Fruit fly (Drosophila melanogaster) whole organism, embryonic: ENCODE data around the gene CG32647.

ENCODE experiments used
- Antp ChIP-seq: fragments of 200-800 bp; sonication (Bioruptor generic); optimal IDR thresholded peaks from 3 replicates; lab custom pipeline; 2016; ENCODE audit warnings: missing biosample characterization, missing genetic modification characterization
- Bgb ChIP-seq: fragments of 200-800 bp; sonication (Bioruptor generic); IDR thresholded peaks from 2 replicates; pipeline ENCODE4 v1.3.6; 2022; ENCODE audit warnings: missing biosample characterization, missing genetic modification characterization; ENCODE audit not compliant: partially characterized antibody
- CG12942 ChIP-seq: fragments of 200-800 bp; sonication (Bioruptor generic); optimal IDR thresholded peaks from 3 replicates; lab custom pipeline; 2016; ENCODE audit warnings: missing biosample characterization, missing genetic modification characterization
- CG14710 ChIP-seq: fragments of 200-800 bp; sonication (Bioruptor generic); optimal IDR thresholded peaks from 3 replicates; lab custom pipeline; 2019; ENCODE audit warnings: missing biosample characterization, mild to moderate bottlenecking, missing genetic modification characterization, moderate library complexity
- CG14860 ChIP-seq: fragments of 200-800 bp; sonication (Bioruptor generic); IDR thresholded peaks from 3 replicates; pipeline ENCODE4 v1.3.6; 2022; ENCODE audit warnings: missing biosample characterization, missing genetic modification characterization; ENCODE audit not compliant: partially characterized antibody
- CG18011 ChIP-seq: fragments of 200-800 bp; sonication (Bioruptor generic); optimal IDR thresholded peaks from 2 replicates; lab custom pipeline; 2017; ENCODE audit warnings: missing biosample characterization, missing genetic modification characterization, mild to moderate bottlenecking, moderate library complexity, missing genotype
- CG30403 ChIP-seq: fragments of 200-800 bp; sonication (Bioruptor generic); optimal IDR thresholded peaks from 3 replicates; lab custom pipeline; 2016; ENCODE audit warnings: missing biosample characterization, missing genetic modification characterization
- CG32532 ChIP-seq: fragments of 200-800 bp; sonication (Bioruptor generic); IDR thresholded peaks from 2 replicates; pipeline ENCODE4 v1.3.6; 2022; ENCODE audit warnings: missing biosample characterization, missing genetic modification characterization
- CG3995 ChIP-seq: fragments of 200-800 bp; sonication (Bioruptor generic); optimal IDR thresholded peaks from 3 replicates; lab custom pipeline; 2016; ENCODE audit warnings: missing biosample characterization, missing genetic modification characterization
- CG6683 ChIP-seq: fragments of 200-800 bp; sonication (Bioruptor generic); optimal IDR thresholded peaks from 2 replicates; lab custom pipeline; 2017; ENCODE audit warnings: missing biosample characterization, mild to moderate bottlenecking, missing genetic modification characterization, missing genetic modification reagents
- CG7963 ChIP-seq: fragments of 200-800 bp; sonication (Bioruptor generic); IDR thresholded peaks from 3 replicates; pipeline ENCODE4 v1.3.6; 2022; ENCODE audit warnings: missing biosample characterization, missing genetic modification characterization; ENCODE audit not compliant: partially characterized antibody
- CG8089 ChIP-seq: fragments of 200-800 bp; sonication (Bioruptor generic); optimal IDR thresholded peaks from 3 replicates; lab custom pipeline; 2016; ENCODE audit warnings: missing biosample characterization, missing genetic modification characterization
- CG8290 ChIP-seq, 3 experiments: fragments of 200-800 bp; sonication (Bioruptor generic); optimal IDR thresholded peaks; 2 replicates each; lab custom pipeline; 2016 to 2019; ENCODE audit warnings: missing biosample characterization in 3 of 3, missing genetic modification characterization in 3 of 3, mild to moderate bottlenecking in 2 of 3, moderate library complexity in 1 of 3
- CG9215 ChIP-seq: fragments of 200-800 bp; sonication (Bioruptor generic); IDR thresholded peaks from 2 replicates; pipeline ENCODE4 v1.3.6; 2022; ENCODE audit warnings: missing biosample characterization, missing genetic modification characterization
- CG9609 ChIP-seq: fragments of 200-800 bp; sonication (Bioruptor generic); optimal IDR thresholded peaks from 3 replicates; lab custom pipeline; 2016; ENCODE audit warnings: missing biosample characterization, missing genetic modification characterization
- D ChIP-seq, 2 experiments: fragments of 200-800 bp in 1 of 2; fragments of >200 bp in 1 of 2; sonication (Bioruptor generic) in 1 of 2; optimal IDR thresholded peaks; 2 replicates in 1 of 2; 3 replicates in 1 of 2; lab custom pipeline; 2017; ENCODE audit warnings: mild to moderate bottlenecking in 1 of 2, missing biosample characterization in 1 of 2, missing genetic modification characterization in 1 of 2, missing genetic modification reagents in 1 of 2
- D19B ChIP-seq: fragments of 200-800 bp; sonication (Bioruptor generic); optimal IDR thresholded peaks from 2 replicates; lab custom pipeline; 2017; ENCODE audit warnings: missing biosample characterization, mild to moderate bottlenecking, missing genetic modification characterization
- Dp ChIP-seq: fragments of 200-800 bp; sonication (Bioruptor generic); optimal IDR thresholded peaks from 2 replicates; lab custom pipeline; 2018; ENCODE audit warnings: missing biosample characterization, mild to moderate bottlenecking, missing genetic modification characterization, moderate library complexity
- Dref ChIP-seq: fragments of 200-800 bp; sonication (Bioruptor generic); IDR thresholded peaks from 2 replicates; pipeline ENCODE4 v1.3.6; 2022; ENCODE audit warnings: missing biosample characterization, missing genetic modification characterization
- E2f1 ChIP-seq: fragments of 200-800 bp; sonication (Bioruptor generic); IDR thresholded peaks from 2 replicates; pipeline ENCODE4 v1.3.6; 2022; ENCODE audit warnings: missing biosample characterization, missing genetic modification characterization
- E2f2 ChIP-seq: fragments of 200-800 bp; sonication (Bioruptor generic); IDR thresholded peaks from 2 replicates; pipeline ENCODE4 v1.3.6; 2022; ENCODE audit warnings: missing biosample characterization, missing genetic modification characterization
- ERR ChIP-seq: fragments of 200-800 bp; sonication (Bioruptor generic); optimal IDR thresholded peaks from 2 replicates; lab custom pipeline; 2016; ENCODE audit warnings: missing biosample characterization, missing genetic modification characterization
- Ets65A ChIP-seq: fragments of 200-800 bp; sonication (Bioruptor generic); peaks from one replicate; lab custom pipeline; 2016; ENCODE audit warnings: missing biosample characterization, missing genetic modification characterization
- Fer3 ChIP-seq: fragments of 200-800 bp; sonication (Bioruptor generic); optimal IDR thresholded peaks from 2 replicates; lab custom pipeline; 2018; ENCODE audit warnings: missing biosample characterization, mild to moderate bottlenecking, missing genetic modification characterization, moderate library complexity
- HHEX ChIP-seq: fragments of 200-800 bp; sonication (Bioruptor generic); optimal IDR thresholded peaks from 3 replicates; lab custom pipeline; 2017; ENCODE audit warnings: missing biosample characterization, mild to moderate bottlenecking, missing genetic modification characterization, missing genetic modification reagents
- HmgD ChIP-seq: fragments of 200-800 bp; sonication (Bioruptor generic); optimal IDR thresholded peaks from 3 replicates; lab custom pipeline; 2016; ENCODE audit warnings: missing biosample characterization, missing genetic modification characterization
- Jarid2 ChIP-seq: fragments of 200-800 bp; sonication (Bioruptor generic); optimal IDR thresholded peaks from 3 replicates; lab custom pipeline; 2017; ENCODE audit warnings: mild to moderate bottlenecking, missing biosample characterization, missing genetic modification reagents, missing genetic modification characterization
- Kr ChIP-seq: fragments of 200-800 bp; sonication (Bioruptor generic); optimal IDR thresholded peaks from 2 replicates; lab custom pipeline; 2017; ENCODE audit warnings: missing biosample characterization, mild to moderate bottlenecking, missing genetic modification characterization
- Mad ChIP-seq: fragments of 200-800 bp; sonication (Bioruptor generic); optimal IDR thresholded peaks from 2 replicates; lab custom pipeline; 2016; ENCODE audit warnings: missing biosample characterization, missing genetic modification characterization
- Max ChIP-seq: fragments of 200-800 bp; sonication (Bioruptor generic); optimal IDR thresholded peaks from 2 replicates; lab custom pipeline; 2016; ENCODE audit warnings: missing biosample characterization, mild to moderate bottlenecking, missing genetic modification characterization
- Med ChIP-seq: fragments of 200-800 bp; sonication (Bioruptor generic); peaks from one replicate; lab custom pipeline; 2016; ENCODE audit warnings: missing biosample characterization, missing genetic modification characterization, mild to moderate bottlenecking, inconsistent platforms, moderate library complexity
- Neu2 ChIP-seq: fragments of 200-800 bp; sonication (Bioruptor generic); optimal IDR thresholded peaks from 3 replicates; lab custom pipeline; 2016; ENCODE audit warnings: missing biosample characterization, missing genetic modification characterization, borderline replicate concordance
- Oaz ChIP-seq: fragments of 200-800 bp; sonication (Bioruptor generic); IDR thresholded peaks from 2 replicates; pipeline ENCODE4 v1.3.6; 2022; ENCODE audit warnings: missing biosample characterization, missing genetic modification characterization
- Opbp ChIP-seq: fragments of 200-800 bp; sonication (Bioruptor generic); IDR thresholded peaks from 3 replicates; pipeline ENCODE4 v1.3.6; 2022; ENCODE audit warnings: missing biosample characterization, missing genetic modification characterization; ENCODE audit not compliant: partially characterized antibody
- Ptx1 ChIP-seq: fragments of 200-800 bp; sonication (Bioruptor generic); IDR thresholded peaks from 2 replicates; pipeline ENCODE4 v1.3.6; 2022; ENCODE audit warnings: missing biosample characterization, missing genetic modification characterization
- Scr ChIP-seq: fragments of 200-800 bp; sonication (Bioruptor generic); IDR thresholded peaks from 2 replicates; pipeline ENCODE4 v1.3.6; 2022; ENCODE audit warnings: missing biosample characterization, missing genetic modification characterization; ENCODE audit not compliant: partially characterized antibody
- Xbp1 ChIP-seq: fragments of 200-800 bp; sonication (Bioruptor generic); optimal IDR thresholded peaks from 3 replicates; lab custom pipeline; 2016; ENCODE audit warnings: missing biosample characterization, mild to moderate bottlenecking, missing genetic modification characterization
- bbx ChIP-seq: fragments of 200-800 bp; sonication (Bioruptor generic); IDR thresholded peaks from 2 replicates; pipeline ENCODE4 v1.3.6; 2022; ENCODE audit warnings: missing biosample characterization, missing genetic modification characterization; ENCODE audit not compliant: partially characterized antibody
- btn ChIP-seq: fragments of 200-800 bp; sonication (Bioruptor generic); optimal IDR thresholded peaks from 2 replicates; lab custom pipeline; 2016; ENCODE audit warnings: missing biosample characterization, missing genetic modification characterization
- gfzf ChIP-seq: fragments of 200-800 bp; sonication (Bioruptor generic); optimal IDR thresholded peaks from 2 replicates; lab custom pipeline; 2016; ENCODE audit warnings: missing biosample characterization, mild to moderate bottlenecking, missing genetic modification characterization, moderate library complexity
- inv ChIP-seq: fragments of 200-800 bp; sonication (Bioruptor generic); IDR thresholded peaks from 2 replicates; pipeline ENCODE4 v1.3.6; 2022; ENCODE audit warnings: missing biosample characterization, missing genetic modification characterization; ENCODE audit not compliant: partially characterized antibody
- knrl ChIP-seq: fragments of 200-800 bp; sonication (Bioruptor generic); IDR thresholded peaks from 3 replicates; pipeline ENCODE4 v1.3.6; 2022; ENCODE audit warnings: missing biosample characterization, missing genetic modification characterization; ENCODE audit not compliant: partially characterized antibody
- pita ChIP-seq: fragments of 200-800 bp; sonication (Bioruptor generic); optimal IDR thresholded peaks from 2 replicates; lab custom pipeline; 2017; ENCODE audit warnings: missing biosample characterization, mild to moderate bottlenecking, missing genetic modification characterization
- stwl ChIP-seq: fragments of 200-800 bp; sonication (Bioruptor generic); optimal IDR thresholded peaks from 3 replicates; lab custom pipeline; 2018; ENCODE audit warnings: missing biosample characterization, mild to moderate bottlenecking, missing genetic modification characterization, moderate library complexity
- tio ChIP-seq: fragments of 200-800 bp; sonication (Bioruptor generic); optimal IDR thresholded peaks from 2 replicates; lab custom pipeline; 2017; ENCODE audit warnings: missing biosample characterization, missing genetic modification characterization, inconsistent platforms
- tna ChIP-seq: fragments of 200-800 bp; sonication (Bioruptor generic); IDR thresholded peaks from 2 replicates; pipeline ENCODE4 v1.3.6; 2022; ENCODE audit warnings: missing biosample characterization, missing genetic modification characterization; ENCODE audit not compliant: partially characterized antibody
- trem ChIP-seq: fragments of 200-800 bp; optimal IDR thresholded peaks from 3 replicates; lab custom pipeline; 2019; ENCODE audit warnings: missing biosample characterization, mild to moderate bottlenecking, missing genetic modification characterization, moderate library complexity
- wek ChIP-seq: fragments of 200-800 bp; sonication (Bioruptor generic); optimal IDR thresholded peaks from 3 replicates; lab custom pipeline; 2018; ENCODE audit warnings: missing biosample characterization, mild to moderate bottlenecking, missing genetic modification characterization, moderate library complexity
- wor ChIP-seq: fragments of 200-800 bp; sonication (Bioruptor generic); IDR thresholded peaks from 2 replicates; pipeline ENCODE4 v1.3.6; 2022; ENCODE audit warnings: missing biosample characterization, missing genetic modification characterization

CG32647 gene

DNA sequence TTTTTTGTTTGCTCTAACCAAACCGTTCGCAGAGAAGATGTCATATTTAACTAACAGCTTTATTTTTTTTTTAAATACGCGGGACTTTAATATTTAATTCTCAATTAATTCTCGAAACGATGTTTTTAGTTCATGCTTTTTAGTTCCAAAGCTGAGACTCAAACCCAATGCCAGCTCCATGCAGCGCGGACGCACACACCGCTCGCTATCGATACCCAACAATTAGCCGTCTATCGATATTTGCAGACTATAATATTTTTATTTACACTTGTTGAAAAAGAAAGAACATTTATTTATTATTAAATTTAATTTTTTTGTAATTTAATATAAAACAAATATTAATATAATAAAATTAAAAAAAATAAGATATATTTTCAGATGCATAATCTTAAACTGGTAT is 20.1 kb downstream of the CG32647 start (continued):
- no peak for TF ChIP-seq CG30403
- TF ChIP-seq CG7963 (GFP tag; lab: Robert Waterston, UW), result peak; percentile 63
- peak; percentile 53 for TF ChIP-seq pita (GFP tag; lab: Kevin White, UChicago)
- TF ChIP-seq wek (GFP tag; lab: Kevin White, UChicago), result no peak
- peak; percentile 47 for TF ChIP-seq stwl (tag; lab: Kevin White, UChicago)
- TF ChIP-seq HmgD (GFP tag; lab: Kevin White, UChicago), result no peak
- TF ChIP-seq tio (GFP tag; lab: Kevin White, UChicago), result no peak
- TF ChIP-seq Opbp (GFP tag; lab: Robert Waterston, UW), result peak; percentile 71; the same call in 2 of the 3 replicates
- no peak for TF ChIP-seq HHEX (GFP tag; lab: Kevin White, UChicago)
- no peak for TF ChIP-seq D (optimal IDR thresholded peaks at IDR 0.05; lab: Kevin White, UChicago)
- no peak for TF ChIP-seq D (GFP tag; optimal IDR thresholded peaks at IDR 0.05; lab: Kevin White, UChicago)
- peak; percentile 60; the same call in 1 of the 3 replicates for TF ChIP-seq knrl (GFP tag; lab: Robert Waterston, UW)
- peak; percentile 22 for TF ChIP-seq Med (GFP tag; lab: Kevin White, UChicago)
- TF ChIP-seq CG8089 (GFP tag; lab: Kevin White, UChicago), result no peak
- no peak for TF ChIP-seq Ptx1 (GFP tag; lab: Robert Waterston, UW)
- no peak for TF ChIP-seq Kr (GFP tag; lab: Kevin White, UChicago)
- peak; percentile 85 for TF ChIP-seq Dref
- peak; percentile 23 for TF ChIP-seq CG14710 (tag; lab: Kevin White, UChicago)
- peak; percentile 65; the same call in 2 of the 3 replicates for TF ChIP-seq CG14860
- TF ChIP-seq CG9215 (GFP tag; lab: Robert Waterston, UW), result no peak
- no peak for TF ChIP-seq D19B (GFP tag; lab: Kevin White, UChicago)
- no peak for TF ChIP-seq CG8290 (GFP tag; optimal IDR thresholded peaks at IDR 0.05; lab: Kevin White, UChicago)
- no peak for TF ChIP-seq CG8290 (tag; optimal IDR thresholded peaks at IDR 0.05; lab: Kevin White, UChicago)
- no peak for TF ChIP-seq wor
- no peak for TF ChIP-seq Xbp1 (GFP tag; lab: Kevin White, UChicago)
- peak; percentile 10 for TF ChIP-seq trem
- TF ChIP-seq Ets65A (GFP tag; lab: Kevin White, UChicago), result peak; percentile 60
- no peak for TF ChIP-seq Oaz
- no peak for TF ChIP-seq Antp (GFP tag; lab: Kevin White, UChicago)
- no peak for TF ChIP-seq Mad
- TF ChIP-seq Scr, result peak; percentile 75; the same call in 1 of the 2 replicates
- TF ChIP-seq Dp, result peak; percentile 41
- no peak for TF ChIP-seq CG9609 (GFP tag; lab: Kevin White, UChicago)
- no peak for TF ChIP-seq E2f1 (GFP tag; lab: Robert Waterston, UW)
- TF ChIP-seq CG3995 (GFP tag; lab: Kevin White, UChicago), result no peak
- TF ChIP-seq Max (GFP tag; lab: Kevin White, UChicago), result no peak
- TF ChIP-seq CG18011 (GFP tag; lab: Kevin White, UChicago), result no peak
- TF ChIP-seq btn (GFP tag; lab: Kevin White, UChicago), result no peak
- TF ChIP-seq CG32532, result no peak
- TF ChIP-seq CG6683 (GFP tag; lab: Kevin White, UChicago), result no peak
- no peak; the same call in 1 of the 2 replicates for TF ChIP-seq tna
- no peak for TF ChIP-seq ERR (GFP tag; lab: Kevin White, UChicago)
- peak; percentile 10; the same call in 1 of the 2 replicates for TF ChIP-seq E2f2 (GFP tag; lab: Robert Waterston, UW)
- TF ChIP-seq CG12942 (GFP tag; lab: Kevin White, UChicago), result no peak
- peak; percentile 73 for TF ChIP-seq bbx (GFP tag; lab: Robert Waterston, UW)
- peak; percentile 61 for TF ChIP-seq inv
- peak; percentile 62 for TF ChIP-seq Bgb
- TF ChIP-seq Neu2 (GFP tag; lab: Kevin White, UChicago), result no peak
- no peak for TF ChIP-seq Fer3 (tag; lab: Kevin White, UChicago)
- TF ChIP-seq Jarid2 (GFP tag; lab: Kevin White, UChicago), result no peak
- peak; percentile 9 for TF ChIP-seq gfzf (GFP tag; lab: Kevin White, UChicago)
